Worm (Caenorhabditis elegans): ENCODE data around the gene fip-3.

The fip-3 gene

DNA sequence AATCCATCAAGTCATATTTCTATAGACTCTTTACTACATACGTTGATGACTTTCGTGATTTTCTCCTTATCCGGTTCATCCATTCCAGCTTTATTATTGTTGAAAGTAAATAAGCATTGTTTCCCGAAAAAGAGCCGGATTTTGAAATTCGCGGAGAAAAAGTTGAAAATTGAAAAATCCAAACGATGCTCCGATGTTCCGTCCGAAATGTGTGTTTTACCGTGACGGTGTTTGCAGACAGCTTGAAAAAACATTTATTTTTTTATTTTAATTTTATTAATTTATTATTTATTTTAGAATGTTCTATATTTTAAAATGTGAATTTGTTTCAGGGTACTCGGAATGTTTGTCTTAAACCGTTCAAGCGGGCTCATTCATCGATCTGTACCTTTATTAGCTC lies 41.5 kb upstream of the fip-3 start, which contains the start of gene dnj-10 (continued):
- TF ChIP-seq nhr-47 (tag; optimal IDR thresholded peaks at IDR 0.05) = peak; percentile 72
- TF ChIP-seq snu-23 (GFP tag; optimal IDR thresholded peaks at IDR 0.05) = peak; percentile 76
- no peak for TF ChIP-seq nhr-77 (tag; optimal IDR thresholded peaks at IDR 0.05)
- no peak for TF ChIP-seq nhr-84 (tag; optimal IDR thresholded peaks at IDR 0.05)
- TF ChIP-seq egl-13 (tag; optimal IDR thresholded peaks at IDR 0.05) = peak; percentile 21
- peak; percentile 69 for TF ChIP-seq C16A3.4 (tag; optimal IDR thresholded peaks at IDR 0.05)
- no peak for TF ChIP-seq C34B4.2 (tag; optimal IDR thresholded peaks at IDR 0.05)
- TF ChIP-seq efl-1 (optimal IDR thresholded peaks at IDR 0.05) = peak; percentile 32 to 87
- peak; percentile 90 to 98 for TF ChIP-seq efl-1 (GFP tag; optimal IDR thresholded peaks at IDR 0.05 in 1 of 2)
- no peak for TF ChIP-seq sox-4 (tag; optimal IDR thresholded peaks at IDR 0.05)
- no peak for TF ChIP-seq tlp-1 (tag; optimal IDR thresholded peaks at IDR 0.05)
- no peak for TF ChIP-seq nhr-12 (tag; optimal IDR thresholded peaks at IDR 0.05)
- no peak for TF ChIP-seq dsc-1 (tag; optimal IDR thresholded peaks at IDR 0.05)
- peak; percentile 74 for TF ChIP-seq skn-1 (tag; optimal IDR thresholded peaks at IDR 0.05)
- peak; percentile 47 for TF ChIP-seq snpc-4 (tag; optimal IDR thresholded peaks at IDR 0.05)
- no peak for TF ChIP-seq lir-3 (tag; optimal IDR thresholded peaks at IDR 0.05; ENCODE audit: poor library complexity)
- peak; percentile 73 for TF ChIP-seq nhr-85 (tag)
- no peak for TF ChIP-seq pax-3 (tag; optimal IDR thresholded peaks at IDR 0.05)
- peak; percentile 91 for TF ChIP-seq mep-1 (tag; optimal IDR thresholded peaks at IDR 0.05)
- TF ChIP-seq zag-1 (tag; optimal IDR thresholded peaks at IDR 0.05) = no peak
- TF ChIP-seq egl-27 (tag; optimal IDR thresholded peaks at IDR 0.05) = no peak
- no peak for TF ChIP-seq ztf-11 (tag; optimal IDR thresholded peaks at IDR 0.05)
- no peak for TF ChIP-seq ztf-4 (tag; optimal IDR thresholded peaks at IDR 0.05)
- no peak for TF ChIP-seq efl-3 (GFP tag; optimal IDR thresholded peaks at IDR 0.05)
- TF ChIP-seq tbx-2 (tag; optimal IDR thresholded peaks at IDR 0.05) = peak; percentile 67
- no peak for TF ChIP-seq unc-30 (tag; optimal IDR thresholded peaks at IDR 0.05)
- TF ChIP-seq nhr-28 (tag; optimal IDR thresholded peaks at IDR 0.05) = no peak
- no peak for TF ChIP-seq aly-2 (tag; optimal IDR thresholded peaks at IDR 0.05)
- peak; percentile 87 for TF ChIP-seq F16B12.6 (tag; optimal IDR thresholded peaks at IDR 0.05)
- TF ChIP-seq nhr-11 (tag; optimal IDR thresholded peaks at IDR 0.05) = no peak
- peak; percentile 85 to 86 for TF ChIP-seq lsy-2 (tag; optimal IDR thresholded peaks at IDR 0.05)
- peak; percentile 45 for TF ChIP-seq nhr-90 (tag; optimal IDR thresholded peaks at IDR 0.05; ENCODE audit: poor library complexity)
- TF ChIP-seq elt-3 (tag; optimal IDR thresholded peaks at IDR 0.05) = peak in 1 of 6 experiments; percentile 31
- TF ChIP-seq lin-35 (GFP tag; optimal IDR thresholded peaks at IDR 0.05) = peak; percentile 92 to 94
- no peak for TF ChIP-seq pqm-1 (tag; optimal IDR thresholded peaks at IDR 0.05)
- TF ChIP-seq pag-3 (tag; optimal IDR thresholded peaks at IDR 0.05; ENCODE audit: borderline replicate concordance, insufficient read depth) = no peak
- TF ChIP-seq unc-98 (GFP tag; IDR thresholded peaks at IDR 0.05) = no peak
- TF ChIP-seq ceh-8 (GFP tag; optimal IDR thresholded peaks at IDR 0.05) = no peak
- peak; percentile 54 for TF ChIP-seq unc-86 (tag; optimal IDR thresholded peaks at IDR 0.05)
- TF ChIP-seq Y116A8C.19 (tag; optimal IDR thresholded peaks at IDR 0.05; ENCODE audit: borderline replicate concordance) = no peak
- no peak for TF ChIP-seq grh-1 (GFP tag; IDR thresholded peaks at IDR 0.05)
- no peak for TF ChIP-seq ceh-63 (GFP tag; optimal IDR thresholded peaks at IDR 0.05)
- peak; percentile 12; the same call in 1 of the 2 replicates for TF ChIP-seq ceh-88 (GFP tag; IDR thresholded peaks at IDR 0.05)
- TF ChIP-seq ceh-90 (tag; optimal IDR thresholded peaks at IDR 0.05) = peak; percentile 9
- TF ChIP-seq fkh-8 (tag; optimal IDR thresholded peaks at IDR 0.05) = peak; percentile 49
- TF ChIP-seq mab-9 (GFP tag; IDR thresholded peaks at IDR 0.05) = no peak
- TF ChIP-seq lin-13 (GFP tag; optimal IDR thresholded peaks at IDR 0.05) = no peak
- no peak for TF ChIP-seq unc-62 (GFP tag; optimal IDR thresholded peaks at IDR 0.05)
- TF ChIP-seq aha-1 (tag; optimal IDR thresholded peaks at IDR 0.05) = no peak
- peak; percentile 64 for TF ChIP-seq nhr-19 (GFP tag; conservative IDR thresholded peaks at IDR 0.05)
- TF ChIP-seq fkh-10 (GFP tag; optimal IDR thresholded peaks at IDR 0.05) = peak; percentile 3
- TF ChIP-seq zip-4 (GFP tag; optimal IDR thresholded peaks at IDR 0.05) = no peak
- TF ChIP-seq ama-1 (optimal IDR thresholded peaks at IDR 0.05) = no peak
- no peak for TF ChIP-seq hpl-2 (GFP tag; optimal IDR thresholded peaks at IDR 0.05)
